Fruit fly (Drosophila melanogaster): Measurements from ENCODE around the gene p130CAS.

p130CAS gene

dm6 chr3L:140838-141559 is 11.7 kb upstream of the p130CAS start (continued):
- TF ChIP-seq Scr (GFP tag; IDR thresholded peaks at IDR 0.05; ENCODE audit: partially characterized antibody) (no peak), CG12769 (tag; optimal IDR thresholded peaks at IDR 0.05) (peak; percentile 48), nom (GFP tag; optimal IDR thresholded peaks at IDR 0.05) (peak; percentile 25), kni (GFP tag; optimal IDR thresholded peaks at IDR 0.05) (peak; percentile 48), BEAF-32 (GFP tag; optimal IDR thresholded peaks at IDR 0.05) (no peak), BtbVII (GFP tag; optimal IDR thresholded peaks at IDR 0.05) (no peak), CG2199 (GFP tag; IDR thresholded peaks at IDR 0.05) (peak; percentile 41; the same call in 1 of the 3 replicates), Myb (GFP tag; optimal IDR thresholded peaks at IDR 0.05) (no peak), CG8290 (GFP tag; optimal IDR thresholded peaks at IDR 0.05) (no peak), CG8290 (tag; optimal IDR thresholded peaks at IDR 0.05) (no peak), gro (GFP tag; optimal IDR thresholded peaks at IDR 0.05) (no peak), HLH4C (GFP tag; IDR thresholded peaks at IDR 0.05; ENCODE audit: partially characterized antibody) (no peak), gsb (GFP tag; IDR thresholded peaks at IDR 0.05) (no peak), MTF-1 (GFP tag; optimal IDR thresholded peaks at IDR 0.05; ENCODE audit: borderline replicate concordance) (no peak), insv (GFP tag; optimal IDR thresholded peaks at IDR 0.05) (peak in 1 of 2 experiments; percentile 63), Deaf1 (tag; optimal IDR thresholded peaks at IDR 0.05) (no peak), crol (GFP tag; IDR thresholded peaks at IDR 0.05) (0 out of 2 replicates have a peak, but pooled peaks have one; percentile 29), caup (GFP tag; optimal IDR thresholded peaks at IDR 0.05; ENCODE audit: severe bottlenecking) (no peak), TFAM (GFP tag; optimal IDR thresholded peaks at IDR 0.05) (no peak), CG1832 (GFP tag; optimal IDR thresholded peaks at IDR 0.05) (no peak), CG12391 (tag; optimal IDR thresholded peaks at IDR 0.05) (no peak), CG1529 (GFP tag; optimal IDR thresholded peaks at IDR 0.05) (no peak), hkb (optimal IDR thresholded peaks at IDR 0.05) (no peak), hkb (GFP tag; IDR thresholded peaks at IDR 0.05) (no peak), MESR4 (GFP tag; optimal IDR thresholded peaks at IDR 0.05) (no peak)

- TF ChIP-seq NC2α (GFP tag; optimal IDR thresholded peaks at IDR 0.05): no peak
- TF ChIP-seq gcm (GFP tag; optimal IDR thresholded peaks at IDR 0.05): no peak
- no peak for TF ChIP-seq Fer2 (tag; optimal IDR thresholded peaks at IDR 0.05)
- no peak for TF ChIP-seq CG10462 (GFP tag; optimal IDR thresholded peaks at IDR 0.05)
- TF ChIP-seq Jarid2 (GFP tag; optimal IDR thresholded peaks at IDR 0.05): no peak
- no peak for TF ChIP-seq CG10431 (GFP tag; optimal IDR thresholded peaks at IDR 0.05)
- no peak for TF ChIP-seq CG6689 (GFP tag; IDR thresholded peaks at IDR 0.05)
- TF ChIP-seq CG7271 (tag; optimal IDR thresholded peaks at IDR 0.05): no peak
- TF ChIP-seq CG12155 (GFP tag; optimal IDR thresholded peaks at IDR 0.05): no peak
- no peak for TF ChIP-seq CG5953 (GFP tag; IDR thresholded peaks at IDR 0.05)
- TF ChIP-seq fd64A (GFP tag; optimal IDR thresholded peaks at IDR 0.05): no peak
- no peak for TF ChIP-seq mirr (GFP tag; optimal IDR thresholded peaks at IDR 0.05)
- TF ChIP-seq YL-1 (GFP tag; optimal IDR thresholded peaks at IDR 0.05): peak; percentile 9
- TF ChIP-seq CG13775 (GFP tag; optimal IDR thresholded peaks at IDR 0.05): no peak
- TF ChIP-seq bowl (GFP tag; IDR thresholded peaks at IDR 0.05): no peak
- no peak for TF ChIP-seq CG4730 (GFP tag; IDR thresholded peaks at IDR 0.05)
- peak; percentile 43 for TF ChIP-seq oc (tag; optimal IDR thresholded peaks at IDR 0.05)
- TF ChIP-seq CG12071 (GFP tag; optimal IDR thresholded peaks at IDR 0.05): no peak
- TF ChIP-seq eve (GFP tag; optimal IDR thresholded peaks at IDR 0.05): no peak
- no peak for TF ChIP-seq toy (GFP tag; IDR thresholded peaks at IDR 0.05)
- no peak for TF ChIP-seq CG11695 (GFP tag; IDR thresholded peaks at IDR 0.05)
- no peak for TF ChIP-seq mam (GFP tag; optimal IDR thresholded peaks at IDR 0.05)
- TF ChIP-seq CG12391 (tag; optimal IDR thresholded peaks at IDR 0.05): peak; percentile 5
- no peak for TF ChIP-seq CG17612 (GFP tag; IDR thresholded peaks at IDR 0.05)
- TF ChIP-seq ERR (GFP tag; optimal IDR thresholded peaks at IDR 0.05): no peak
- no peak for TF ChIP-seq CG14014 (GFP tag; IDR thresholded peaks at IDR 0.05)
These were observed 6.6 kb upstream of the p130CAS start, which contains the start of gene CG6845 for dm6 chr3L:145998-146576. TSS of gene CG6845 (plus strand) at chr3L:146433.

All from whole organism, embryonic.